Worm (Caenorhabditis elegans): Measurements from ENCODE around the gene ZC190.5.

DNA sequence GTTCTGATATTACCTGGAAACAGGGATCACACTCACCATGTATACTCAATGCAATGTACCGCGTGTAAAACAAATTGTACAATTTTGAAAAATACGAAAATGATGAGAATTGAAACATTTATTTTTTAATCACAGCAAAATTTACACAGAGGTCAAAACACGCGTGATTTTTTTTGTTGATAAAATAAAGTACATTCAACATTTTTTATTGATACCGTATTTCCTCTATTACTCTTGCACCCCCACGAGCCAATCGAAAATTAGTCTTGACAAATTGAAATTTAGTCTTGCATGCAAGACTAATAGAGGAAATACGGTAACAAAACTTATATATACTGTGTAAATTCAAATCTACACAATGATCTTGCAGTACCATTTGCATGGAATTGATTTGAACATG is 14.3 kb upstream of the ZC190.5 start, which contains the start of gene ZC190.8:
- TF ChIP-seq him-1 (tag; optimal IDR thresholded peaks at IDR 0.05) (no peak), dao-5 (tag; optimal IDR thresholded peaks at IDR 0.05) (no peak)

All from whole organism, L4/young adult.